Worm (Caenorhabditis elegans) whole organism, L1 larva: Measurements from ENCODE around the gene C41C4.9.

ENCODE experiments used
- C04F5.9 ChIP-seq: sonication (generic microtip); optimal IDR thresholded peaks from 2 replicates; lab custom pipeline; 2016; ENCODE audit warnings: missing genetic modification characterization, missing compliant biosample characterization
- F16B12.6 ChIP-seq: fragments of 150-350 bp; optimal IDR thresholded peaks from 2 replicates; lab custom pipeline; 2014; ENCODE audit warnings: missing biosample characterization, missing genetic modification characterization
- Y116A8C.19 ChIP-seq: sonication (generic microtip); optimal IDR thresholded peaks from 2 replicates; lab custom pipeline; 2016; ENCODE audit warnings: missing compliant biosample characterization, missing genetic modification characterization, borderline replicate concordance
- alr-1 ChIP-seq: fragments of 200-800 bp; sonication (Bioruptor generic); optimal IDR thresholded peaks from 2 replicates; lab custom pipeline; 2018; ENCODE audit warnings: borderline replicate concordance, mild to moderate bottlenecking, missing genetic modification characterization, missing compliant biosample characterization
- ama-1 ChIP-seq: fragments of 150-350 bp; optimal IDR thresholded peaks from 2 replicates; lab custom pipeline; 2014
- blmp-1 ChIP-seq: fragments of 150-350 bp; optimal IDR thresholded peaks from 2 replicates; lab custom pipeline; 2014; ENCODE audit warnings: missing biosample characterization, missing genetic modification characterization
- ceh-63 ChIP-seq: fragments of 200-800 bp; sonication (Bioruptor generic); optimal IDR thresholded peaks from 2 replicates; lab custom pipeline; 2018; ENCODE audit warnings: mild to moderate bottlenecking, missing genetic modification characterization, missing compliant biosample characterization
- ceh-82 ChIP-seq, 3 experiments: fragments of 150-350 bp in 1 of 3; sonication (generic microtip) in 2 of 3; optimal IDR thresholded peaks; 2 replicates each; lab custom pipeline; 2014 to 2017; ENCODE audit warnings: missing biosample characterization in 3 of 3, missing genetic modification characterization in 3 of 3
- ceh-90 ChIP-seq: sonication (generic microtip); optimal IDR thresholded peaks from 2 replicates; lab custom pipeline; 2016; ENCODE audit warnings: missing genetic modification characterization, missing compliant biosample characterization
- dpl-1 ChIP-seq, 3 experiments: fragments of 150-350 bp in 2 of 3; sonication (generic microtip) in 1 of 3; optimal IDR thresholded peaks; 2 replicates each; lab custom pipeline; 2014 to 2017; ENCODE audit warnings: missing biosample characterization in 3 of 3, missing genetic modification characterization in 3 of 3, missing genetic modification reagents in 3 of 3
- dsc-1 ChIP-seq: sonication (generic microtip); optimal IDR thresholded peaks from 2 replicates; lab custom pipeline; 2016; ENCODE audit warnings: mild to moderate bottlenecking, missing genetic modification characterization, missing compliant biosample characterization
- efl-1 ChIP-seq, 4 experiments: fragments of 150-350 bp; optimal IDR thresholded peaks in 3 of 4; peaks in 1 of 4; 1 replicate in 1 of 4; 2 replicates in 3 of 4; lab custom pipeline; 2014; ENCODE audit warnings: missing biosample characterization in 2 of 4, missing genetic modification characterization in 2 of 4, missing genetic modification reagents in 2 of 4
- egl-13 ChIP-seq: sonication (generic microtip); optimal IDR thresholded peaks from 2 replicates; lab custom pipeline; 2016; ENCODE audit warnings: missing genotype, missing genetic modification reagents, missing genetic modification characterization, missing compliant biosample characterization
- elt-2 ChIP-seq: sonication (generic microtip); optimal IDR thresholded peaks from 2 replicates; lab custom pipeline; 2016; ENCODE audit warnings: missing genetic modification characterization, mild to moderate bottlenecking, inconsistent platforms, missing compliant biosample characterization, missing genetic modification reagents
- ets-5 ChIP-seq: fragments of 200-800 bp; sonication (Bioruptor generic); IDR thresholded peaks from 2 replicates; pipeline ENCODE4 v1.3.6; 2022; ENCODE audit warnings: missing genetic modification characterization, missing compliant biosample characterization
- fkh-8 ChIP-seq: sonication (generic microtip); optimal IDR thresholded peaks from 2 replicates; lab custom pipeline; 2016; ENCODE audit warnings: mild to moderate bottlenecking, missing genetic modification characterization, missing compliant biosample characterization
- grh-1 ChIP-seq: fragments of 200-800 bp; sonication (Bioruptor generic); IDR thresholded peaks from 2 replicates; pipeline ENCODE4 v1.3.6; 2022; ENCODE audit warnings: missing genetic modification reagents, missing genetic modification characterization, missing compliant biosample characterization
- hpl-2 ChIP-seq: fragments of 150-350 bp; optimal IDR thresholded peaks from 2 replicates; lab custom pipeline; 2014; ENCODE audit warnings: missing biosample characterization, missing genetic modification reagents, missing genetic modification characterization
- irx-1 ChIP-seq: sonication (generic microtip); optimal IDR thresholded peaks from 2 replicates; lab custom pipeline; 2016; ENCODE audit warnings: missing genetic modification characterization, missing compliant biosample characterization
- isw-1 ChIP-seq: fragments of 200-800 bp; sonication (Bioruptor generic); IDR thresholded peaks from 2 replicates; pipeline ENCODE4 v1.3.6; 2022; ENCODE audit warnings: missing genetic modification characterization, missing compliant biosample characterization
- lin-13 ChIP-seq: fragments of 150-350 bp; optimal IDR thresholded peaks from 2 replicates; lab custom pipeline; 2014; ENCODE audit warnings: missing biosample characterization, missing genetic modification reagents, missing genetic modification characterization
- lin-14 ChIP-seq: fragments of 200-800 bp; sonication (Bioruptor generic); optimal IDR thresholded peaks from 2 replicates; lab custom pipeline; 2018; ENCODE audit warnings: mild to moderate bottlenecking, missing genetic modification characterization, moderate library complexity, missing compliant biosample characterization
- lin-15B ChIP-seq: fragments of 150-350 bp; sonication (generic microtip); optimal IDR thresholded peaks from 3 replicates; lab custom pipeline; 2014; ENCODE audit warnings: missing biosample characterization, missing genetic modification characterization
- lin-35 ChIP-seq, 2 experiments: fragments of 150-350 bp; optimal IDR thresholded peaks; 2 replicates each; lab custom pipeline; 2014; ENCODE audit warnings: missing biosample characterization in 2 of 2, missing genetic modification characterization in 2 of 2, missing genetic modification reagents in 2 of 2
- lsy-2 ChIP-seq, 2 experiments: fragments of 150-350 bp; optimal IDR thresholded peaks; 2 replicates each; lab custom pipeline; 2014; ENCODE audit warnings: missing biosample characterization in 2 of 2, missing genetic modification characterization in 2 of 2
- mef-2 ChIP-seq: fragments of 150-350 bp; optimal IDR thresholded peaks from 2 replicates; lab custom pipeline; 2014; ENCODE audit warnings: missing biosample characterization, missing genetic modification characterization
- mep-1 ChIP-seq: fragments of 150-350 bp; optimal IDR thresholded peaks from 2 replicates; lab custom pipeline; 2014; ENCODE audit warnings: missing biosample characterization, missing genetic modification characterization
- nhr-237 ChIP-seq: fragments of 150-350 bp; optimal IDR thresholded peaks from 2 replicates; lab custom pipeline; 2014; ENCODE audit warnings: missing biosample characterization, missing genetic modification characterization
- nhr-28 ChIP-seq: fragments of 150-350 bp; optimal IDR thresholded peaks from 2 replicates; lab custom pipeline; 2014; ENCODE audit warnings: missing biosample characterization, missing genetic modification characterization
- nhr-47 ChIP-seq: sonication (generic microtip); optimal IDR thresholded peaks from 2 replicates; lab custom pipeline; 2016; ENCODE audit warnings: mild to moderate bottlenecking, missing genetic modification characterization, moderate library complexity, missing compliant biosample characterization
- nhr-71 ChIP-seq: sonication (generic microtip); optimal IDR thresholded peaks from 2 replicates; lab custom pipeline; 2016; ENCODE audit warnings: mild to moderate bottlenecking, missing genetic modification characterization, moderate library complexity, missing compliant biosample characterization
- nhr-77 ChIP-seq: fragments of 150-350 bp; optimal IDR thresholded peaks from 2 replicates; lab custom pipeline; 2014; ENCODE audit warnings: missing biosample characterization, missing genetic modification characterization
- nhr-90 ChIP-seq: sonication (generic microtip); optimal IDR thresholded peaks from 2 replicates; lab custom pipeline; 2016; ENCODE audit warnings: mild to moderate bottlenecking, missing genetic modification characterization, missing compliant biosample characterization; ENCODE audit not compliant: poor library complexity
- pax-3 ChIP-seq: fragments of 200-800 bp; sonication (Bioruptor generic); optimal IDR thresholded peaks from 2 replicates; lab custom pipeline; 2018; ENCODE audit warnings: mild to moderate bottlenecking, missing genetic modification characterization, moderate library complexity, missing compliant biosample characterization
- pqm-1 ChIP-seq: sonication (generic microtip); optimal IDR thresholded peaks from 3 replicates; lab custom pipeline; 2017; ENCODE audit warnings: missing biosample characterization, missing genetic modification characterization
- skn-1 ChIP-seq: fragments of 150-350 bp; optimal IDR thresholded peaks from 2 replicates; lab custom pipeline; 2014; ENCODE audit warnings: missing biosample characterization, missing genetic modification characterization
- snpc-4 ChIP-seq: fragments of 150-350 bp; optimal IDR thresholded peaks from 2 replicates; lab custom pipeline; 2014; ENCODE audit warnings: missing biosample characterization, missing genetic modification characterization
- sptf-1 ChIP-seq: fragments of 150-350 bp; optimal IDR thresholded peaks from 2 replicates; lab custom pipeline; 2014; ENCODE audit warnings: missing biosample characterization, missing genetic modification characterization
- sup-37 ChIP-seq: fragments of 200-800 bp; sonication (Bioruptor generic); optimal IDR thresholded peaks from 2 replicates; lab custom pipeline; 2018; ENCODE audit warnings: mild to moderate bottlenecking, missing genetic modification characterization, missing compliant biosample characterization
- tbx-2 ChIP-seq: sonication (generic microtip); optimal IDR thresholded peaks from 2 replicates; lab custom pipeline; 2016; ENCODE audit warnings: missing genetic modification characterization, missing compliant biosample characterization
- unc-62 ChIP-seq: fragments of 150-350 bp; optimal IDR thresholded peaks from 2 replicates; lab custom pipeline; 2014; ENCODE audit warnings: missing biosample characterization, missing genetic modification reagents, missing genetic modification characterization
- unc-86 ChIP-seq: sonication (generic microtip); optimal IDR thresholded peaks from 2 replicates; lab custom pipeline; 2016; ENCODE audit warnings: missing genetic modification characterization, missing compliant biosample characterization
- xbp-1 ChIP-seq: sonication (generic microtip); optimal IDR thresholded peaks from 2 replicates; lab custom pipeline; 2016; ENCODE audit warnings: missing genetic modification characterization, missing compliant biosample characterization
- zag-1 ChIP-seq: fragments of 150-350 bp; optimal IDR thresholded peaks from 2 replicates; lab custom pipeline; 2014; ENCODE audit warnings: missing biosample characterization, missing genetic modification characterization
- ztf-11 ChIP-seq, 2 experiments: sonication (generic microtip); optimal IDR thresholded peaks; 2 replicates each; lab custom pipeline; 2016 to 2017; ENCODE audit warnings: missing genetic modification characterization in 2 of 2, missing biosample characterization in 1 of 2, missing compliant biosample characterization in 1 of 2

Gene C41C4.9

DNA sequence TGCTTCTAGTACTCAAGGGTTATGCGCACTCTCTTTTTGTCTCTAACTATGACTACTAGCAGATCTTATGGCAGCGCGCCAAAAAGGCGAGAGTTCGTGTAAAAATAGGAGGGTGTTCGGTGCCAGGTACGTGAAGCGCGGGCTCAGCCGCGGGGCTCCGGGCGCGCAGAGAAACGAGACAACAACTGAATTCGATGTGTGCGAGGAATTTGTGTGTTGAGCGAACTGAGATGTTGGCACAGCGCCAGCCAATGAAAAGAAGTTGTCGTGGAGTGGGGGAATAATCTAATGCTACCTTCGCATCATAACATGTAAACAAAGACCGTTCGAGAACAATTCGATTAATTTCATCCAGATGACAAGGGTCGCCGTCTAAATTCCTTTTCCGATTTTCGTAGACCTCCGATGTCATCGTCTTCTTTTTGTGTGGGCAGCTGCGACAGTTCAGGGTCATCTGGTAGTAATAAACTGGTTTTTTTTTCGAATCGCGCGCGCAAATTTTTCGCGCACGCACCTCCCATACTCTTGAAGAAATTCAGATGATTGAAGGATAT, 24.0 kb downstream of the C41C4.9 start (continued):
- peak; percentile 12 for TF ChIP-seq xbp-1
- no peak for TF ChIP-seq nhr-28 (tag; lab: Kevin White, UChicago)
- TF ChIP-seq lin-35 (GFP tag; optimal IDR thresholded peaks at IDR 0.05; lab: Kevin White, UChicago) = peak; percentile 5 to 67
- TF ChIP-seq unc-86 = no peak
- TF ChIP-seq pqm-1 (tag; lab: Kevin White, UChicago) = no peak
- no peak for TF ChIP-seq ceh-63 (GFP tag; lab: Kevin White, UChicago)
- TF ChIP-seq ceh-90 = no peak
- TF ChIP-seq dpl-1 (GFP tag; optimal IDR thresholded peaks at IDR 0.05; lab: Kevin White, UChicago) = peak; percentile 44 to 61 (median 51)
- TF ChIP-seq nhr-90 (tag; lab: Kevin White, UChicago) = peak; percentile 41
- no peak for TF ChIP-seq snpc-4 (tag; lab: Kevin White, UChicago)
- peak; percentile 23 to 59 for TF ChIP-seq lsy-2 (tag; optimal IDR thresholded peaks at IDR 0.05; lab: Kevin White, UChicago)
- TF ChIP-seq ceh-82 (tag; optimal IDR thresholded peaks at IDR 0.05; lab: Kevin White, UChicago) = peak in 1 of 3 experiments; percentile 53
- no peak for TF ChIP-seq ztf-11 (tag; optimal IDR thresholded peaks at IDR 0.05; lab: Kevin White, UChicago)
- TF ChIP-seq hpl-2 (GFP tag; lab: Kevin White, UChicago) = no peak
- peak; percentile 2 for TF ChIP-seq mef-2 (tag; lab: Kevin White, UChicago)
- TF ChIP-seq sup-37 (GFP tag; lab: Kevin White, UChicago) = no peak
- TF ChIP-seq efl-1 (optimal IDR thresholded peaks at IDR 0.05; lab: Kevin White, UChicago) = peak; percentile 19 to 20
- peak in 1 of 2 experiments; percentile 61 for TF ChIP-seq efl-1 (GFP tag; optimal IDR thresholded peaks at IDR 0.05 in 1 of 2; lab: Kevin White, UChicago)
- peak; percentile 71 for TF ChIP-seq nhr-71 (tag; lab: Kevin White, UChicago)
- TF ChIP-seq tbx-2 (tag; lab: Kevin White, UChicago) = peak; percentile 26
- no peak for TF ChIP-seq lin-15B

ce11 chrII:8135953-8136352, 28.5 kb downstream of the C41C4.9 start:
- TF ChIP-seq elt-2 (tag; lab: Kevin White, UChicago) (no peak), blmp-1 (tag; lab: Kevin White, UChicago) (no peak), ets-5 (GFP tag; lab: Robert Waterston, UW) (no peak), mep-1 (no peak), lin-14 (no peak), pax-3 (tag; lab: Kevin White, UChicago) (no peak), grh-1 (no peak), alr-1 (no peak), tbx-2 (tag; lab: Kevin White, UChicago) (no peak), nhr-77 (tag; lab: Kevin White, UChicago) (no peak), pqm-1 (tag; lab: Kevin White, UChicago) (no peak), lin-13 (no peak), egl-13 (no peak)

DNA sequence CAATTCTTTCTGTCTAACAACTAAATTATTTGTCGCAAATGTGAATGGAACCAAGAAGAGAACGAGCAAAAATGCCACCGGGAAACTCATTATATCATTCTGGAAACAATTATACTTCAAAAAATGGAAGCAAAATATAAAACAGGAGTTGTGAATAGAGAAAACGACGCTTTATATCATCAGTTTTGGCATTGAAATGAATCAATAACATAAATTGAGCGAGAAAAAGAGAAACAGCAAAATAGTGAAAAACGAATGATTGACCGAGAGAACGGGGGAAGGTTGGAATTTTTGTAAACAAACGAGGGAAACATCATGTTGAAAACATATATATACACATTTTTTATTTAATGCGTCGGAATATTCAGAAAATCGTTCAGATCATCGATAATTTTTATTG, 29.4 kb downstream of the C41C4.9 start, which contains the start of gene ctns-1:
ctns-1 (minus strand) TSS at position 101 of the 400 bp plus-strand sequence.
- TF ChIP-seq unc-62 (no peak), efl-1 (optimal IDR thresholded peaks at IDR 0.05; lab: Kevin White, UChicago) (no peak), efl-1 (GFP tag; optimal IDR thresholded peaks at IDR 0.05 in 1 of 2; lab: Kevin White, UChicago) (peak in 1 of 2 experiments; percentile 11)

DNA sequence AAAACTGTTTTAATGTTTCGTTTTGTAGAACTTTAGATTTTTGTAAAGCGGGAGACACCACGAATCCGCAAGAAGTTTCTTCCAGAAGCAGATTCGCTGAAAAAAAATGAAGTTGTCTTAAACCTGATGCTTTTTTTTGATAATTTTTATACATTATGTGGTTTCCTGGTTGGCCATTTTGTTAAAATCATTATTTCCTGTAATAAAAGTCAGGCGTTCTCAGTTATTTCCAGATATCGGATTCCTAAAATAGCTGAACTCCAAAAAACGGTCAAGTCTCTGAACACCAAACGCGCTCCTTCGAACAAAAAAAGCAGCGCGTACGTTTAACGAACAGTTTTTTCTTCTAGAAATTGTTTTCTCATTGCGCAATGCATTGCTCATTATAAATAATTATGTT, 29.9 kb downstream of the C41C4.9 start:
- TF ChIP-seq fkh-8 (tag; lab: Kevin White, UChicago) (peak; percentile 55), lin-35 (GFP tag; optimal IDR thresholded peaks at IDR 0.05; lab: Kevin White, UChicago) (peak; percentile 39 to 85), ama-1 (lab: Kevin White, UChicago) (no peak), irx-1 (no peak), lin-14 (peak; percentile 46), isw-1 (GFP tag; lab: Robert Waterston, UW) (no peak; the same call in 1 of the 2 replicates), nhr-47 (tag; lab: Kevin White, UChicago) (peak; percentile 23), zag-1 (no peak), nhr-77 (tag; lab: Kevin White, UChicago) (peak; percentile 37), egl-13 (no peak), dsc-1 (tag; lab: Kevin White, UChicago) (peak; percentile 7), xbp-1 (peak; percentile 1), Y116A8C.19 (no peak), skn-1 (tag; lab: Kevin White, UChicago) (peak; percentile 33), dpl-1 (GFP tag; optimal IDR thresholded peaks at IDR 0.05; lab: Kevin White, UChicago) (peak; percentile 47 to 70 (median 65)), F16B12.6 (tag; lab: Kevin White, UChicago) (peak; percentile 24), nhr-237 (tag; lab: Kevin White, UChicago) (peak; percentile 35), alr-1 (no peak), lin-13 (peak; percentile 34), sptf-1 (no peak), blmp-1 (tag; lab: Kevin White, UChicago) (no peak), C04F5.9 (tag; lab: Kevin White, UChicago) (no peak), snpc-4 (tag; lab: Kevin White, UChicago) (no peak), nhr-71 (tag; lab: Kevin White, UChicago) (peak; percentile 54), lsy-2 (tag; optimal IDR thresholded peaks at IDR 0.05; lab: Kevin White, UChicago) (peak; percentile 15 to 88), sup-37 (GFP tag; lab: Kevin White, UChicago) (no peak)
